Worm (Caenorhabditis elegans) whole organism, mixed stage, embryonic: ENCODE data around the gene srx-44.

Source experiments
- lin-32 ChIP-seq: fragments of 200-800 bp; sonication (Bioruptor generic); optimal IDR thresholded peaks from 2 replicates; lab custom pipeline; 2018; ENCODE audit warnings: mild to moderate bottlenecking, missing genetic modification characterization, missing compliant biosample characterization
- mep-1 ChIP-seq: fragments of 150-350 bp; optimal IDR thresholded peaks from 2 replicates; lab custom pipeline; 2017; ENCODE audit warnings: missing biosample characterization, missing genetic modification reagents, missing genetic modification characterization, inconsistent platforms
- nhr-237 ChIP-seq: fragments of 150-350 bp; optimal IDR thresholded peaks from 2 replicates; lab custom pipeline; 2014; ENCODE audit warnings: missing biosample characterization, missing genetic modification characterization
- unc-62 ChIP-seq: fragments of 150-350 bp; optimal IDR thresholded peaks from 2 replicates; lab custom pipeline; 2014; ENCODE audit warnings: missing biosample characterization, missing genetic modification reagents, missing genetic modification characterization
- ztf-11 ChIP-seq: fragments of 150-350 bp; optimal IDR thresholded peaks from 2 replicates; lab custom pipeline; 2014; ENCODE audit warnings: missing biosample characterization, missing genetic modification characterization

- no peak for TF ChIP-seq ztf-11 (tag; lab: Kevin White, UChicago)
- TF ChIP-seq nhr-237 (tag; lab: Kevin White, UChicago), result no peak
- no peak for TF ChIP-seq lin-32
- TF ChIP-seq unc-62 (GFP tag; lab: Kevin White, UChicago), result no peak
- TF ChIP-seq mep-1 (tag; lab: Kevin White, UChicago), result no peak
Observed at ce11 chrV:16068938-16069337, 48.8 kb downstream of the srx-44 start, which contains the start of gene cyp-35D1.
